Worm (Caenorhabditis elegans) whole organism, young adult: ENCODE data around the gene tyra-3.
A peak's percentile ranks its signal among the peaks of the same experiment; 100 is the strongest.

Source experiments
- B0336.3 ChIP-seq: fragments of 200-800 bp; sonication (Bioruptor generic); IDR thresholded peaks from 2 replicates; pipeline ENCODE4 v1.3.6; 2022; ENCODE audit warnings: missing genetic modification characterization, missing compliant biosample characterization
- cebp-1 ChIP-seq, 2 experiments: fragments of 200-800 bp in 1 of 2; sonication (Bioruptor generic) in 1 of 2; sonication (generic microtip) in 1 of 2; IDR thresholded peaks in 1 of 2; optimal IDR thresholded peaks in 1 of 2; 2 replicates each; pipeline versions ENCODE4 v1.3.6 to Lab custom; 2017 to 2022; ENCODE audit warnings: missing compliant biosample characterization in 2 of 2, missing genetic modification characterization in 2 of 2, mild to moderate bottlenecking in 1 of 2, missing genetic modification reagents in 1 of 2, moderate library complexity in 1 of 2
- ceh-27 ChIP-seq: fragments of 200-800 bp; sonication (Bioruptor generic); optimal IDR thresholded peaks from 2 replicates; lab custom pipeline; 2018; ENCODE audit warnings: mild to moderate bottlenecking, missing genetic modification characterization, moderate library complexity, missing compliant biosample characterization
- ceh-40 ChIP-seq: fragments of 200-800 bp; sonication (Bioruptor generic); IDR thresholded peaks from 2 replicates; pipeline ENCODE4 v1.3.6; 2022; ENCODE audit warnings: missing genetic modification characterization, missing compliant biosample characterization
- ceh-79 ChIP-seq: sonication (generic microtip); optimal IDR thresholded peaks from 2 replicates; lab custom pipeline; 2017; ENCODE audit warnings: mild to moderate bottlenecking, missing genetic modification characterization, missing compliant biosample characterization
- die-1 ChIP-seq: sonication (generic microtip); optimal IDR thresholded peaks from 2 replicates; lab custom pipeline; 2016; ENCODE audit warnings: missing genotype, mild to moderate bottlenecking, missing genetic modification characterization, missing compliant biosample characterization
- dox-1 ChIP-seq: fragments of 200-800 bp; sonication (Bioruptor generic); IDR thresholded peaks from 2 replicates; pipeline ENCODE4 v1.3.6; 2022; ENCODE audit warnings: missing genetic modification reagents, missing genetic modification characterization, missing compliant biosample characterization
- efl-1 ChIP-seq: fragments of 150-350 bp; optimal IDR thresholded peaks from 2 replicates; lab custom pipeline; 2014; ENCODE audit warnings: missing biosample characterization, missing genetic modification reagents, missing genetic modification characterization
- fkh-3 ChIP-seq: sonication (generic microtip); optimal IDR thresholded peaks from 2 replicates; lab custom pipeline; 2016; ENCODE audit warnings: mild to moderate bottlenecking, missing genetic modification characterization, missing compliant biosample characterization
- him-1 ChIP-seq: sonication (generic microtip); optimal IDR thresholded peaks from 2 replicates; lab custom pipeline; 2016; ENCODE audit warnings: missing genotype, missing genetic modification reagents, missing genetic modification characterization, missing compliant biosample characterization
- hmg-1.2 ChIP-seq: fragments of 200-800 bp; sonication (Bioruptor generic); IDR thresholded peaks from 2 replicates; pipeline ENCODE4 v1.3.6; 2022; ENCODE audit warnings: missing genetic modification reagents, missing genetic modification characterization, missing compliant biosample characterization
- hsf-1 ChIP-seq: fragments of 200-800 bp; sonication (Bioruptor generic); IDR thresholded peaks from 2 replicates; pipeline ENCODE4 v1.3.6; 2022; ENCODE audit warnings: missing genetic modification reagents, missing genetic modification characterization, missing compliant biosample characterization
- lag-1 ChIP-seq: fragments of 200-800 bp; sonication (Bioruptor generic); IDR thresholded peaks from 2 replicates; pipeline ENCODE4 v1.3.6; 2022; ENCODE audit warnings: missing genetic modification reagents, missing genetic modification characterization, missing compliant biosample characterization
- let-607 ChIP-seq, 2 experiments: fragments of 200-800 bp in 1 of 2; sonication (Bioruptor generic) in 1 of 2; sonication (generic microtip) in 1 of 2; optimal IDR thresholded peaks; 2 replicates each; lab custom pipeline; 2016 to 2018; ENCODE audit warnings: mild to moderate bottlenecking in 2 of 2, missing compliant biosample characterization in 2 of 2, missing genetic modification characterization in 2 of 2, moderate library complexity in 2 of 2, missing genotype in 1 of 2
- lin-26 ChIP-seq: fragments of 200-800 bp; sonication (Bioruptor generic); IDR thresholded peaks from 2 replicates; pipeline ENCODE4 v1.3.6; 2022; ENCODE audit warnings: missing genetic modification reagents, missing genetic modification characterization, missing compliant biosample characterization
- lin-35 ChIP-seq, 3 experiments: fragments of 150-350 bp in 2 of 3; sonication (generic microtip) in 1 of 3; optimal IDR thresholded peaks; 2 replicates each; lab custom pipeline; 2014 to 2018; ENCODE audit warnings: missing biosample characterization in 3 of 3, missing genetic modification characterization in 3 of 3, missing genetic modification reagents in 3 of 3
- lir-1 ChIP-seq: fragments of 200-800 bp; sonication (Bioruptor generic); conservative IDR thresholded peaks from 2 replicates; pipeline ENCODE4 v1.3.6; 2022; ENCODE audit warnings: missing genetic modification reagents, missing genetic modification characterization, missing compliant biosample characterization
- madf-10 ChIP-seq: sonication (generic microtip); optimal IDR thresholded peaks from 2 replicates; lab custom pipeline; 2016; ENCODE audit warnings: mild to moderate bottlenecking, missing genetic modification characterization, missing compliant biosample characterization
- madf-3 ChIP-seq: fragments of 200-800 bp; sonication (Bioruptor generic); IDR thresholded peaks from 2 replicates; pipeline ENCODE4 v1.3.6; 2022; ENCODE audit warnings: missing genetic modification reagents, missing genetic modification characterization, missing compliant biosample characterization
- madf-6 ChIP-seq: fragments of 200-800 bp; sonication (Bioruptor generic); IDR thresholded peaks from 2 replicates; pipeline ENCODE4 v1.3.6; 2022; ENCODE audit warnings: missing genetic modification reagents, missing genetic modification characterization, missing compliant biosample characterization
- mcd-1 ChIP-seq: fragments of 200-800 bp; sonication (Bioruptor generic); IDR thresholded peaks from 2 replicates; pipeline ENCODE4 v1.3.6; 2022; ENCODE audit warnings: missing genetic modification reagents, missing genetic modification characterization, missing compliant biosample characterization
- nfya-1 ChIP-seq: sonication (generic microtip); optimal IDR thresholded peaks from 2 replicates; lab custom pipeline; 2017; ENCODE audit warnings: antibody characterized with exemption, missing compliant biosample characterization, missing genetic modification characterization, borderline replicate concordance; ENCODE audit not compliant: insufficient read depth
- nfyb-1 ChIP-seq: fragments of 200-800 bp; sonication (Bioruptor generic); IDR thresholded peaks from 2 replicates; pipeline ENCODE4 v1.3.6; 2022; ENCODE audit warnings: missing genetic modification reagents, missing genetic modification characterization, missing compliant biosample characterization
- nhr-80 ChIP-seq: sonication (generic microtip); optimal IDR thresholded peaks from 2 replicates; lab custom pipeline; 2016; ENCODE audit warnings: missing genetic modification characterization, missing compliant biosample characterization
- pha-4 ChIP-seq: fragments of 150-350 bp; sonication (generic microtip); optimal IDR thresholded peaks from 2 replicates; lab custom pipeline; 2014; ENCODE audit warnings: missing biosample characterization, missing genetic modification reagents, missing genetic modification characterization
- rpc-1 ChIP-seq, 2 experiments: fragments of 150-350 bp in 1 of 2; sonication (generic microtip) in 1 of 2; optimal IDR thresholded peaks; 2 replicates each; lab custom pipeline; 2014 to 2018; ENCODE audit warnings: missing biosample characterization in 1 of 2, missing genetic modification characterization in 1 of 2, missing genetic modification reagents in 1 of 2, missing genotype in 1 of 2
- somi-1 ChIP-seq: fragments of 200-800 bp; sonication (Bioruptor generic); optimal IDR thresholded peaks from 2 replicates; lab custom pipeline; 2018; ENCODE audit warnings: mild to moderate bottlenecking, missing genetic modification characterization, missing compliant biosample characterization
- tbp1 ChIP-seq: fragments of 200-800 bp; sonication (Bioruptor generic); optimal IDR thresholded peaks from 2 replicates; lab custom pipeline; 2018; ENCODE audit warnings: mild to moderate bottlenecking, missing genetic modification characterization, missing compliant biosample characterization
- unc-62 ChIP-seq: fragments of 150-350 bp; optimal IDR thresholded peaks from 2 replicates; lab custom pipeline; 2014; ENCODE audit warnings: missing biosample characterization, missing genetic modification reagents, missing genetic modification characterization
- zfh-2 ChIP-seq: fragments of 200-800 bp; sonication (Bioruptor generic); conservative IDR thresholded peaks from 2 replicates; pipeline ENCODE4 v1.3.6; 2022; ENCODE audit warnings: missing genetic modification reagents, missing genetic modification characterization, missing compliant biosample characterization
- ztf-25 ChIP-seq: fragments of 200-800 bp; sonication (Bioruptor generic); IDR thresholded peaks from 2 replicates; pipeline ENCODE4 v1.3.6; 2022; ENCODE audit warnings: missing genetic modification reagents, missing genetic modification characterization, missing compliant biosample characterization
- ztf-6 ChIP-seq: fragments of 200-800 bp; sonication (Bioruptor generic); IDR thresholded peaks from 2 replicates; pipeline ENCODE4 v1.3.6; 2022; ENCODE audit warnings: missing genetic modification reagents, missing genetic modification characterization, missing compliant biosample characterization

tyra-3 gene

DNA sequence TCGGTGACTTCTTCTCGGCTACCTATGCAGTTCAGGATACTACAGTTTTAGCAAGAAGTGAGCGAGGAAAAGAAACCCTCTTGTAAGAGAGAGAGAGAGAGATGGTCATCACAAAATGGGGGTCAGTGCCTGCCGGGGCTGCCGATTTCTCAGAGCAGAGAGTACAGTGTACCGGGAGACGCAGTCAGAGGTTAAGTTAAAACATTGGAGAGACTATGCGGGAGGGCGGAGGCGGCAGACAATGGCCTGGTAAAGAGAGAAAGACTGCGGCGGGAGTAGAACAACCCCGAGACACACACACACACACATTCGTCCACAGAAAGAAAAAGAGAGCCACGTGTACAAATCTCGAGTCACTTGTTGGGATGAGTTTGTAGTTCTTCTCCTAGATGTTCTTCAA, 23.6 kb downstream of the tyra-3 start:
- 0 out of 2 replicates have a peak, but pooled peaks have one; percentile 31 for TF ChIP-seq lir-1 (GFP tag; lab: Robert Waterston, UW)
- TF ChIP-seq tbp1 (GFP tag; lab: Kevin White, UChicago) = peak; percentile 17
- TF ChIP-seq madf-3 (GFP tag; lab: Robert Waterston, UW) = no peak
- no peak for TF ChIP-seq pha-4 (tag; lab: Kevin White, UChicago)
- no peak for TF ChIP-seq ceh-40 (GFP tag; lab: Robert Waterston, UW)
- no peak for TF ChIP-seq cebp-1 (GFP tag; IDR thresholded peaks at IDR 0.05; lab: Robert Waterston, UW)
- peak; percentile 56 for TF ChIP-seq cebp-1 (tag; optimal IDR thresholded peaks at IDR 0.05; lab: Kevin White, UChicago)
- peak; percentile 40 for TF ChIP-seq mcd-1 (GFP tag; lab: Robert Waterston, UW)
- peak; percentile 90 for TF ChIP-seq hmg-1.2 (GFP tag; lab: Robert Waterston, UW)
- TF ChIP-seq zfh-2 = peak; percentile 76
- peak; percentile 41; the same call in 1 of the 2 replicates for TF ChIP-seq ztf-6 (GFP tag; lab: Robert Waterston, UW)
- TF ChIP-seq fkh-3 (tag; lab: Kevin White, UChicago) = no peak
- TF ChIP-seq madf-10 (tag; lab: Kevin White, UChicago) = no peak
- TF ChIP-seq nfyb-1 (GFP tag; lab: Robert Waterston, UW) = peak; percentile 37
- TF ChIP-seq lin-35 (GFP tag; optimal IDR thresholded peaks at IDR 0.05; lab: Kevin White, UChicago) = peak in 1 of 3 experiments; percentile 19
- no peak for TF ChIP-seq rpc-1 (optimal IDR thresholded peaks at IDR 0.05; lab: Kevin White, UChicago)
- no peak for TF ChIP-seq rpc-1 (tag; optimal IDR thresholded peaks at IDR 0.05; lab: Kevin White, UChicago)
- TF ChIP-seq lin-26 = peak; percentile 70; the same call in 1 of the 2 replicates
- no peak; the same call in 1 of the 2 replicates for TF ChIP-seq B0336.3 (GFP tag; lab: Robert Waterston, UW)
- peak; percentile 50 for TF ChIP-seq ceh-27 (GFP tag; lab: Kevin White, UChicago)

DNA sequence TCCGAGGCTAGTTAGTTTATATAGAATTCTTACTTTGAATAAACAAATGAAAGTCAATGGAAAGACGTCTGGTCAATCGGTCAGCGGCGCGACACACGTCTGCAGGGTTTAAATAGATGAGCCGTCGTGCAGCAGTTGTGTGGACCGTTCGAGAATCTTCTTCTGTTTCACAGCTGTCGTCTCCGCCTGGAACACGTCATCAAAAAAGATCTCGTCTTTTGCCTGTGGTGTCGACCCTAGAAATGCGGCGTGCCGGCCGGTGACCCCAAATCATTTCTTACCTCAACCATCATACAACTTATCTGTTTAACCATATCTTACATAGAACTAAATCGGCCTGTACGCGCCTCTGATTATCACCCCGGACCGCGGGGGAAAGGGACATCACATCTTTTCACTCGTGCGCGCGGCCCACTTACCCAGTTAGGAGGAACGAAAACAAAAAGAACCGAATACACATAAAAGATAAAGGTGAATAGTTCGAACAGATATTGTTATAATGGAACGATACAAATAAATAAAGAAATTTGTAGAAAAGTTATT, 24.3 kb downstream of the tyra-3 start:
- no peak for TF ChIP-seq lag-1 (GFP tag; lab: Robert Waterston, UW)
- TF ChIP-seq somi-1 (GFP tag; lab: Kevin White, UChicago) = no peak
- 0 out of 2 replicates have a peak, but pooled peaks have one; percentile 6 for TF ChIP-seq madf-6
- TF ChIP-seq lin-26 = no peak
- TF ChIP-seq hsf-1 (GFP tag; lab: Robert Waterston, UW) = peak; percentile 67; the same call in 1 of the 2 replicates
- 0 out of 2 replicates have a peak, but pooled peaks have one; percentile 21 for TF ChIP-seq zfh-2

DNA sequence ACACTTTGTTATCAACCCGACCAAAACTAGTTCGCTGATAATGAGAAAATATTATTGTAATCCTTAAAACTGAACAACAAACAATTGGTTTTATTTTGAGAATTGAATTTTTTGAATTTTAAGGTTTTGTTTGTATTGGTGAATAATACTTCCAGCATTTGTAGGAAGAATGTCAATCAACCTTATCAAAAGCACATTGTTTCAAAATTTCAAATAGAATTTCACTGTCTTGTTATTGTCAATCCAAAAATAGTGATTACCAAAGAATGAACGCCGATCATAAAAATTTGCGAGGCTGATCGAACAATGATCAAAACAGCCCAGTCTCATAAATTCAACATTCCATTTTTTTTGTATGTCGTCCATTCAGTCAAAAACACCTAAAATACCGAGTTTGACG, 26.6 kb downstream of the tyra-3 start:
- TF ChIP-seq unc-62 (GFP tag; lab: Kevin White, UChicago) (peak; percentile 41), nhr-80 (tag; lab: Kevin White, UChicago) (peak; percentile 84), ceh-79 (tag; lab: Kevin White, UChicago) (no peak), let-607 (tag; optimal IDR thresholded peaks at IDR 0.05; lab: Kevin White, UChicago) (peak; percentile 90)

DNA sequence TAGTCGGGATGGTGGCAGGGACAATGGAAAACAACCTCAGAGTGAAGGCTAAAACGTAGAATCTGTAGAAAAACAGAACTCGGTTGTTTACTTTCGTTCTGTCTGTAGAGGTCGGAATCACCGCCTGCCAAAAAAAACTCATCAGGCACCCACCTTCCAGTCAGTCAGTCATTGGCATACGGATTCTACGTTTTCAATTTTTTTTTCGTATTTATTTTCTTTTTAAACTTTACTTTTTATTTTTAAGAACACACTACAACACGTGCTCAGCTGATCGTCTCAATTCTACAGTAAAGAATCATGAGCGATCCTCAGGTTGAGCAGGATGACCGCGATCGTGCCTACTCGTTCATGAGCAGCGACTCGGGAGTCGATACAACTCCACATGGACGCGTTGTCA, 28.7 kb downstream of the tyra-3 start, which contains the start of gene lfi-1:
lfi-1 (plus strand) TSS at position 301 of the 400 bp plus-strand sequence.
- TF ChIP-seq pha-4 (tag; lab: Kevin White, UChicago) (no peak), him-1 (no peak), cebp-1 (GFP tag; IDR thresholded peaks at IDR 0.05; lab: Robert Waterston, UW) (no peak), cebp-1 (tag; optimal IDR thresholded peaks at IDR 0.05; lab: Kevin White, UChicago) (no peak), nfya-1 (tag; lab: Kevin White, UChicago) (no peak), ztf-25 (GFP tag; lab: Robert Waterston, UW) (no peak), dox-1 (GFP tag; lab: Robert Waterston, UW) (no peak), efl-1 (GFP tag; lab: Kevin White, UChicago) (no peak), die-1 (tag; lab: Kevin White, UChicago) (no peak)
